Worm (Caenorhabditis elegans) whole organism, midembryonic: ENCODE results near the gene mec-3.

Experiments
- T22C8.4 ChIP-seq: fragments of 200-800 bp; sonication (Bioruptor generic); IDR thresholded peaks from 2 replicates; pipeline ENCODE4 v1.3.6; 2022; ENCODE audit warnings: missing genetic modification characterization, missing compliant biosample characterization
- flt-1 ChIP-seq: fragments of 200-800 bp; sonication (Bioruptor generic); IDR thresholded peaks from 2 replicates; pipeline ENCODE4 v1.3.6; 2022; ENCODE audit warnings: missing genetic modification characterization, missing compliant biosample characterization
- klf-2 ChIP-seq: fragments of 200-800 bp; sonication (Bioruptor generic); conservative IDR thresholded peaks from 2 replicates; pipeline ENCODE4 v1.3.6; 2022; ENCODE audit warnings: missing genetic modification reagents, missing genetic modification characterization, missing compliant biosample characterization
- med-1 ChIP-seq: sonication (generic microtip); optimal IDR thresholded peaks from 2 replicates; lab custom pipeline; 2017; ENCODE audit warnings: missing genetic modification characterization, mild to moderate bottlenecking, missing compliant biosample characterization, antibody characterized with exemption, missing genetic modification reagents; ENCODE audit not compliant: insufficient read depth
- ref-1 ChIP-seq: fragments of 200-800 bp; sonication (Bioruptor generic); conservative IDR thresholded peaks from 2 replicates; pipeline ENCODE4 v1.3.6; 2022; ENCODE audit warnings: missing genetic modification reagents, missing genetic modification characterization, missing compliant biosample characterization
- ztf-23 ChIP-seq: fragments of 200-800 bp; sonication (Bioruptor generic); IDR thresholded peaks from 2 replicates; pipeline ENCODE4 v1.3.6; 2022; ENCODE audit warnings: missing genetic modification reagents, missing genetic modification characterization, missing compliant biosample characterization
- ztf-29 ChIP-seq: fragments of 200-800 bp; sonication (Bioruptor generic); IDR thresholded peaks from 2 replicates; pipeline ENCODE4 v1.3.6; 2022; ENCODE audit warnings: missing genetic modification reagents, missing genetic modification characterization, missing compliant biosample characterization

- TF ChIP-seq ztf-29 (GFP tag; lab: Robert Waterston, UW), result no peak
- TF ChIP-seq klf-2 (GFP tag; lab: Robert Waterston, UW), result no peak
- TF ChIP-seq ref-1, result no peak
- TF ChIP-seq flt-1, result no peak
- TF ChIP-seq T22C8.4 (GFP tag; lab: Robert Waterston, UW), result no peak
- no peak for TF ChIP-seq med-1 (GFP tag; lab: Kevin White, UChicago)
- TF ChIP-seq ztf-23 (GFP tag; lab: Robert Waterston, UW), result no peak
These were observed 4.7 kb upstream of the mec-3 start for ce11 chrIV:10466398-10466797.
